Worm (Caenorhabditis elegans): ENCODE data around the gene lipl-8.

DNA sequence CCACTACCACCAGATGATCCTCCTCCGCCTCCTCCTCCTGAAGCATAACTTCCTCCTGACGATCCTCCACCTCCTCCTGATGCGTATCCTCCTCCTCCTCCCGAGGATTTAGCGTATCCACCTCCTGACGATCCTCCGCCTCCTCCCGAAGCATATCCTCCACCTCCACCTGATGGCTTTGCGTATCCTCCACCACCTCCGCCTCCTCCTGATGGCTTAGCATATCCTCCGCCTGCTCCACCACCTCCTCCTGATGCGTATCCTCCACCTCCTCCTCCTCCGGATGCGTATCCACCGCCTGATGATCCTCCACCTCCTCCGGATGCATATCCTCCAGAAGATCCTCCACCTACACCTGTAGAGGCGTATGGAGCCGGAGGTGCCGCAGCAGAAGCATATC lies 3.7 kb downstream of the lipl-8 start:
- TF ChIP-seq dpl-1 (GFP tag; optimal IDR thresholded peaks at IDR 0.05) (no peak), nfya-1 (tag; optimal IDR thresholded peaks at IDR 0.05; ENCODE audit: borderline replicate concordance, insufficient read depth) (no peak), F49E8.2 (tag; optimal IDR thresholded peaks at IDR 0.05; ENCODE audit: insufficient read depth) (no peak), snpc-4 (GFP tag; optimal IDR thresholded peaks at IDR 0.05) (no peak), snpc-4 (tag; optimal IDR thresholded peaks at IDR 0.05) (no peak), aptf-2 (GFP tag; conservative IDR thresholded peaks at IDR 0.05) (no peak), ztf-18 (tag; optimal IDR thresholded peaks at IDR 0.05) (no peak)
